Fruit fly (Drosophila melanogaster): Measurements from ENCODE around the gene mtSSB.
A peak's percentile ranks its signal among the peaks of the same experiment; 100 is the strongest.

Gene mtSSB

dm6 chr3R:16218251-16219030, 13.4 kb upstream of the mtSSB start (continued):
- TF ChIP-seq yki (optimal IDR thresholded peaks at IDR 0.05) (no peak), trh (GFP tag; optimal IDR thresholded peaks at IDR 0.05) (no peak), nau (GFP tag; optimal IDR thresholded peaks at IDR 0.05) (peak; percentile 57), CG9727 (GFP tag; optimal IDR thresholded peaks at IDR 0.05) (no peak), GATAe (GFP tag; conservative IDR thresholded peaks at IDR 0.05) (no peak), gcm2 (GFP tag; optimal IDR thresholded peaks at IDR 0.05) (no peak), dan (GFP tag; IDR thresholded peaks at IDR 0.05) (no peak), cad (GFP tag; optimal IDR thresholded peaks at IDR 0.05) (no peak), ftz-f1 (GFP tag; optimal IDR thresholded peaks at IDR 0.05) (peak; percentile 62), NC2β (GFP tag; optimal IDR thresholded peaks at IDR 0.05) (no peak), Atf6 (GFP tag; IDR thresholded peaks at IDR 0.05) (no peak), vvl (GFP tag; IDR thresholded peaks at IDR 0.05) (0 out of 2 replicates have a peak, but pooled peaks have one; percentile 11), pita (GFP tag; optimal IDR thresholded peaks at IDR 0.05) (no peak), CTCF (GFP tag; optimal IDR thresholded peaks at IDR 0.05) (peak; percentile 9), CG9817 (tag; optimal IDR thresholded peaks at IDR 0.05) (no peak), CG10321 (GFP tag; IDR thresholded peaks at IDR 0.05) (no peak), PHDP (tag; optimal IDR thresholded peaks at IDR 0.05) (no peak), jing (GFP tag; optimal IDR thresholded peaks at IDR 0.05) (no peak), shn (GFP tag; optimal IDR thresholded peaks at IDR 0.05) (no peak), Hey (tag; optimal IDR thresholded peaks at IDR 0.05) (no peak), ERR (GFP tag; optimal IDR thresholded peaks at IDR 0.05) (no peak), CG6791 (GFP tag; IDR thresholded peaks at IDR 0.05; ENCODE audit: partially characterized antibody) (no peak), Atf-2 (GFP tag; optimal IDR thresholded peaks at IDR 0.05) (no peak)

dm6 chr3R:16217368-16217767, 12.3 kb upstream of the mtSSB start:
- no peak for TF ChIP-seq dan (GFP tag; IDR thresholded peaks at IDR 0.05)
- no peak for TF ChIP-seq CG2129 (GFP tag; IDR thresholded peaks at IDR 0.05; ENCODE audit: partially characterized antibody)
- TF ChIP-seq Meics (GFP tag; optimal IDR thresholded peaks at IDR 0.05): no peak
- peak; percentile 2 for TF ChIP-seq CG7839 (tag; optimal IDR thresholded peaks at IDR 0.05)
- peak; percentile 8 for TF ChIP-seq Sox100B (GFP tag; optimal IDR thresholded peaks at IDR 0.05)
- no peak for TF ChIP-seq gce (GFP tag; IDR thresholded peaks at IDR 0.05)
- no peak for TF ChIP-seq pros (GFP tag; optimal IDR thresholded peaks at IDR 0.05)
- no peak for TF ChIP-seq emc (GFP tag; optimal IDR thresholded peaks at IDR 0.05)
- no peak for TF ChIP-seq CG6654 (GFP tag; optimal IDR thresholded peaks at IDR 0.05)
- TF ChIP-seq CG11504 (tag; optimal IDR thresholded peaks at IDR 0.05): peak; percentile 7
- peak; percentile 6 for TF ChIP-seq Oli (tag; optimal IDR thresholded peaks at IDR 0.05)
- TF ChIP-seq Aef1 (GFP tag; IDR thresholded peaks at IDR 0.05): no peak
- TF ChIP-seq gem (tag; optimal IDR thresholded peaks at IDR 0.05): peak; percentile 18
- no peak for TF ChIP-seq psq (GFP tag; optimal IDR thresholded peaks at IDR 0.05)
- TF ChIP-seq CG17361 (GFP tag; IDR thresholded peaks at IDR 0.05): 0 out of 3 replicates have a peak, but pooled peaks have one; percentile 20
- TF ChIP-seq CG7556 (GFP tag; optimal IDR thresholded peaks at IDR 0.05): peak; percentile 0
- no peak for TF ChIP-seq lilli (GFP tag; optimal IDR thresholded peaks at IDR 0.05)
- no peak for TF ChIP-seq mam (GFP tag; optimal IDR thresholded peaks at IDR 0.05)
- TF ChIP-seq Awh (GFP tag; IDR thresholded peaks at IDR 0.05): no peak
- no peak for TF ChIP-seq sd (tag; optimal IDR thresholded peaks at IDR 0.05)
- no peak for TF ChIP-seq CG30020 (tag; optimal IDR thresholded peaks at IDR 0.05)
- peak; percentile 10 for TF ChIP-seq Ssrp (tag; optimal IDR thresholded peaks at IDR 0.05)
- peak; percentile 16 for TF ChIP-seq dmrt99B (tag; optimal IDR thresholded peaks at IDR 0.05)
- no peak for TF ChIP-seq Bteb2 (GFP tag; optimal IDR thresholded peaks at IDR 0.05)
- peak; percentile 7 for TF ChIP-seq CG12391 (tag; optimal IDR thresholded peaks at IDR 0.05)
- TF ChIP-seq CG9932 (GFP tag; IDR thresholded peaks at IDR 0.05): no peak
- 0 out of 2 replicates have a peak, but pooled peaks have one; percentile 16 for TF ChIP-seq CG31441 (GFP tag; IDR thresholded peaks at IDR 0.05)

Data from whole organism, embryonic.